Fruit fly (Drosophila melanogaster): Measurements from ENCODE around the gene Hsc70-1.
A peak's percentile ranks its signal among the peaks of the same experiment; 100 is the strongest.

The Hsc70-1 gene

dm6 chr3L:13986330-13986729, 12.5 kb downstream of the Hsc70-1 start, which contains the start of gene CG17362:
TSS of gene CG17362 (plus strand) at chr3L:13986620.
- TF ChIP-seq CG15710 (tag; optimal IDR thresholded peaks at IDR 0.05), result no peak
- no peak for TF ChIP-seq CG32121 (GFP tag; IDR thresholded peaks at IDR 0.05)
- TF ChIP-seq CG13204 (GFP tag; optimal IDR thresholded peaks at IDR 0.05), result no peak
- TF ChIP-seq fd96Ca (GFP tag; IDR thresholded peaks at IDR 0.05), result no peak
- no peak for TF ChIP-seq CG12605 (GFP tag; IDR thresholded peaks at IDR 0.05)
- no peak for TF ChIP-seq CG14655 (GFP tag; optimal IDR thresholded peaks at IDR 0.05)
- no peak for TF ChIP-seq CG8159 (tag; optimal IDR thresholded peaks at IDR 0.05)
- TF ChIP-seq Snoo (tag; optimal IDR thresholded peaks at IDR 0.05), result no peak
- no peak for TF ChIP-seq Pif1B (GFP tag; optimal IDR thresholded peaks at IDR 0.05)
- TF ChIP-seq Pif1A (GFP tag; optimal IDR thresholded peaks at IDR 0.05), result no peak
- no peak for TF ChIP-seq CG8301 (tag; optimal IDR thresholded peaks at IDR 0.05)
- TF ChIP-seq D1 (tag; optimal IDR thresholded peaks at IDR 0.05), result no peak
- TF ChIP-seq gl (tag; optimal IDR thresholded peaks at IDR 0.05), result no peak
- TF ChIP-seq CG4496 (GFP tag; IDR thresholded peaks at IDR 0.05), result no peak
- no peak for TF ChIP-seq CG17806 (tag; optimal IDR thresholded peaks at IDR 0.05)
- no peak for TF ChIP-seq rn (GFP tag; IDR thresholded peaks at IDR 0.05)
- TF ChIP-seq CG10348 (GFP tag; IDR thresholded peaks at IDR 0.05), result no peak

DNA sequence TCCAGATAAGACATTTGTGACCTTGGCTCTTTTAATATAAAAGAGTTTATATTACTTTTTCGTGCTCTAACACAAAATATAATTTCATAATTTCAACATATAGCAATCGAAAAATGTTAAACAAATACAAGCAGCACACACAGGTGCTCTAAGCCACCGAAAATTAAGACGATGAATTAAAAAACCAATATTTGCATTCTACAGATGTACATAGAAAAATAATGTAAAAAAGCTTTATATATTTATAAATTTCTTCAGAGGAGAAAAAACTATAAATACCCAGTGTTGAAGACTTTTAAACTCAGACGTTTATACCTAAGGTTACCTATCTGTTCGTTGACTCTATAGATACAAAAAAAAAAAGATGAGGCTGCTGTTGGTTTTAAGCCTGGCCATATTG, 13.7 kb downstream of the Hsc70-1 start, which contains the start of gene CG9040:
Gene CG9040, plus strand, starts transcription at position 301 of the 400 bp plus-strand sequence.
- no peak for TF ChIP-seq fd96Ca (GFP tag; IDR thresholded peaks at IDR 0.05)
- no peak for TF ChIP-seq CG17806 (tag; optimal IDR thresholded peaks at IDR 0.05)
- no peak for TF ChIP-seq CG15710 (tag; optimal IDR thresholded peaks at IDR 0.05)
- TF ChIP-seq CG9948 (tag; optimal IDR thresholded peaks at IDR 0.05), result no peak
- TF ChIP-seq CG8159 (tag; optimal IDR thresholded peaks at IDR 0.05), result no peak
- TF ChIP-seq EcR (GFP tag; optimal IDR thresholded peaks at IDR 0.05), result no peak
- no peak for TF ChIP-seq Pif1A (GFP tag; optimal IDR thresholded peaks at IDR 0.05)
- no peak for TF ChIP-seq CG4496 (GFP tag; IDR thresholded peaks at IDR 0.05)
- TF ChIP-seq Pif1B (GFP tag; optimal IDR thresholded peaks at IDR 0.05), result no peak

DNA sequence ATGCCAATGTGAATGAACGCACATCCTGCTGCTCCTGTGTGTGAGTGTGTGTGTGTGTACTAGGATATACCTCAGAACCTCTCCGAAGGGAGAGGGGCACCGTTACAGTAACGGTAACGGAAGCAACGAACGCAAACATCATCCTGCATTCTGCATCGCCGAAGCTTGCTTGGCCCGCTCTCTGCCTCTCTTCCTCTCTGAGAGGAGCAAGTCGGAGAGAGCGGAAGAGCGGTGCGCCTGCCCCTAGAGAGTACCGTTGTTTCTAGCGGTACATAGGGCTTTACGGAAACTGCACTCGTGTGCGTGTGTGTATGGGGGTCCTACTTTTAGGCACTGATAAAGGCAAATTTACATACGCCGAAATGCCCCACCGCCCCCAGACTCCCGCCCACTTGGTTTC, 17.5 kb downstream of the Hsc70-1 start:
- TF ChIP-seq CG10348 (GFP tag; IDR thresholded peaks at IDR 0.05), result no peak
- no peak for TF ChIP-seq CG34367 (tag; optimal IDR thresholded peaks at IDR 0.05)
- peak; percentile 20 for TF ChIP-seq CG13204 (GFP tag; optimal IDR thresholded peaks at IDR 0.05)

DNA sequence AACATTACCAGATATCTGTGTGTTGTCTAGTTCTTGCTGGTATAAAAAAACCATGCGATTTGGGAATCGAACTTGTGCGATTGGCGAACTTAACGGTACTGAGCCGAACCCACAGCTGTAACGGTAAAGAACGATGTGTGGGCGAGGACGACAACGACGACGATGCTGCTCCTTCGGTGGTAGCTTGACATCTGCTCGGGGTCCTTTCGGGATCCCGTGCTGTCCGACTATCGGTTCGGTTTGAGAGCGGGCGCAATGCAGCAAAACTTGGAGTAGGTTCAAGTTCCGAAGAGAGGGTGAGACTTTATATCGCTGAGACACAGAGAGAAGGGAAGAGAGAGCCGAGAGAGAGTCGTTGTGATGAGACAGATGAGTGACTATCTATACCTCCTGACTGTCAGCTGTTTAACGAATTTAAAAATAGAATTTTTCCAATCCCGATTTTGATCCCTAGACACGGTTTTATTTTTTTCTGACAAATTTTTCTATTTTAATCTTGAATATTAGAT, 19.4 kb downstream of the Hsc70-1 start, which contains the start of gene CG17364:
Gene CG17364, minus strand, starts transcription at position 168 of the 509 bp plus-strand sequence.
- TF ChIP-seq CG15710 (tag; optimal IDR thresholded peaks at IDR 0.05) (no peak), gl (tag; optimal IDR thresholded peaks at IDR 0.05) (no peak), CG8301 (tag; optimal IDR thresholded peaks at IDR 0.05) (no peak), Pif1A (GFP tag; optimal IDR thresholded peaks at IDR 0.05) (no peak), CG9948 (tag; optimal IDR thresholded peaks at IDR 0.05) (no peak), CG12605 (GFP tag; IDR thresholded peaks at IDR 0.05) (no peak), CG17806 (tag; optimal IDR thresholded peaks at IDR 0.05) (no peak), rn (GFP tag; IDR thresholded peaks at IDR 0.05) (no peak), Pif1B (GFP tag; optimal IDR thresholded peaks at IDR 0.05) (no peak)

- TF ChIP-seq D1 (tag; optimal IDR thresholded peaks at IDR 0.05), result peak; percentile 14
- no peak for TF ChIP-seq CG34367 (tag; optimal IDR thresholded peaks at IDR 0.05)
- no peak for TF ChIP-seq gl (tag; optimal IDR thresholded peaks at IDR 0.05)
- peak; percentile 58 for TF ChIP-seq CG8159 (tag; optimal IDR thresholded peaks at IDR 0.05)
- peak; percentile 85 for TF ChIP-seq Ets98B (GFP tag; IDR thresholded peaks at IDR 0.05)
- TF ChIP-seq CG17806 (tag; optimal IDR thresholded peaks at IDR 0.05), result peak; percentile 45
- peak; percentile 93 for TF ChIP-seq CG4496 (GFP tag; IDR thresholded peaks at IDR 0.05)
- TF ChIP-seq CG9948 (tag; optimal IDR thresholded peaks at IDR 0.05), result peak; percentile 50
- peak; percentile 84 for TF ChIP-seq CG12605 (GFP tag; IDR thresholded peaks at IDR 0.05)
- no peak for TF ChIP-seq Pif1A (GFP tag; optimal IDR thresholded peaks at IDR 0.05)
- TF ChIP-seq CG14655 (GFP tag; optimal IDR thresholded peaks at IDR 0.05), result no peak
- peak; percentile 31 for TF ChIP-seq Snoo (tag; optimal IDR thresholded peaks at IDR 0.05)
- peak; percentile 64; the same call in 1 of the 2 replicates for TF ChIP-seq CG32121 (GFP tag; IDR thresholded peaks at IDR 0.05)
- peak; percentile 15 for TF ChIP-seq EcR (GFP tag; optimal IDR thresholded peaks at IDR 0.05)
- peak; percentile 46; the same call in 1 of the 2 replicates for TF ChIP-seq rn (GFP tag; IDR thresholded peaks at IDR 0.05)
- TF ChIP-seq CG15710 (tag; optimal IDR thresholded peaks at IDR 0.05), result peak; percentile 46
- peak; percentile 47 for TF ChIP-seq CG8301 (tag; optimal IDR thresholded peaks at IDR 0.05)
These were observed 20.2 kb downstream of the Hsc70-1 start, which contains the start of gene CtsK1 for dm6 chr3L:13993742-13994719. TSS of gene CtsK1 (plus strand) at chr3L:13994231.

dm6 chr3L:13996437-13996836, 22.6 kb downstream of the Hsc70-1 start:
- TF ChIP-seq EcR (GFP tag; optimal IDR thresholded peaks at IDR 0.05), result peak; percentile 91
- no peak for TF ChIP-seq Pif1B (GFP tag; optimal IDR thresholded peaks at IDR 0.05)

Measured in whole organism, pupa.